Worm (Caenorhabditis elegans) whole organism, L3 larva: ENCODE data around the gene F08F8.11.

Experiments used
- R02D3.7 ChIP-seq: fragments of 150-350 bp; optimal IDR thresholded peaks from 2 replicates; lab custom pipeline; 2014; ENCODE audit warnings: missing biosample characterization, missing genetic modification characterization
- ZK546.5 ChIP-seq: sonication (generic microtip); optimal IDR thresholded peaks from 2 replicates; lab custom pipeline; 2017; ENCODE audit warnings: missing biosample characterization, missing genetic modification characterization
- ceh-16 ChIP-seq: sonication (generic microtip); optimal IDR thresholded peaks from 2 replicates; lab custom pipeline; 2017; ENCODE audit warnings: missing biosample characterization, missing genetic modification characterization
- ceh-28 ChIP-seq: fragments of 150-350 bp; optimal IDR thresholded peaks from 2 replicates; lab custom pipeline; 2014; ENCODE audit warnings: missing biosample characterization, missing genetic modification reagents, missing genetic modification characterization
- ceh-9 ChIP-seq: sonication (generic microtip); optimal IDR thresholded peaks from 2 replicates; lab custom pipeline; 2018; ENCODE audit warnings: missing biosample characterization, missing genetic modification characterization
- daf-12 ChIP-seq: fragments of 150-350 bp; optimal IDR thresholded peaks from 2 replicates; lab custom pipeline; 2014; ENCODE audit warnings: missing biosample characterization, missing genetic modification reagents, missing genetic modification characterization
- egl-27 ChIP-seq: sonication (generic microtip); optimal IDR thresholded peaks from 4 replicates; lab custom pipeline; 2017; ENCODE audit warnings: missing biosample characterization, missing genetic modification reagents, missing genetic modification characterization
- eor-1 ChIP-seq, 2 experiments: fragments of 150-350 bp; optimal IDR thresholded peaks; 2 replicates each; lab custom pipeline; 2014 to 2018; ENCODE audit warnings: missing biosample characterization in 2 of 2, missing genetic modification characterization in 2 of 2
- fkh-10 ChIP-seq: sonication (generic microtip); optimal IDR thresholded peaks from 2 replicates; lab custom pipeline; 2017; ENCODE audit warnings: missing biosample characterization, missing genetic modification reagents, missing genetic modification characterization
- fkh-2 ChIP-seq: fragments of 150-350 bp; optimal IDR thresholded peaks from 2 replicates; lab custom pipeline; 2014; ENCODE audit warnings: missing biosample characterization, missing genetic modification reagents, missing genetic modification characterization
- jun-1 ChIP-seq: fragments of 150-350 bp; optimal IDR thresholded peaks from 2 replicates; lab custom pipeline; 2014; ENCODE audit warnings: missing biosample characterization, missing genetic modification reagents, missing genetic modification characterization
- lsy-12 ChIP-seq: sonication (generic microtip); optimal IDR thresholded peaks from 2 replicates; lab custom pipeline; 2016; ENCODE audit warnings: mild to moderate bottlenecking, missing genetic modification characterization, missing compliant biosample characterization
- mml-1 ChIP-seq: fragments of 150-350 bp; sonication (generic microtip); optimal IDR thresholded peaks from 3 replicates; lab custom pipeline; 2014; ENCODE audit warnings: missing biosample characterization, missing genetic modification characterization
- nfya-1 ChIP-seq: sonication (generic microtip); optimal IDR thresholded peaks from 2 replicates; lab custom pipeline; 2017; ENCODE audit warnings: missing genetic modification characterization, mild to moderate bottlenecking, missing compliant biosample characterization, antibody characterized with exemption, moderate library complexity; ENCODE audit not compliant: insufficient read depth
- nhr-12 ChIP-seq: fragments of 150-350 bp; optimal IDR thresholded peaks from 2 replicates; lab custom pipeline; 2014; ENCODE audit warnings: missing biosample characterization, missing genetic modification characterization
- nhr-237 ChIP-seq: fragments of 150-350 bp; optimal IDR thresholded peaks from 2 replicates; lab custom pipeline; 2014; ENCODE audit warnings: missing biosample characterization, missing genetic modification characterization
- nhr-25 ChIP-seq: sonication (generic microtip); optimal IDR thresholded peaks from 2 replicates; lab custom pipeline; 2017; ENCODE audit warnings: missing biosample characterization, missing genetic modification characterization
- nhr-28 ChIP-seq: fragments of 150-350 bp; optimal IDR thresholded peaks from 2 replicates; lab custom pipeline; 2014; ENCODE audit warnings: missing biosample characterization, missing genetic modification characterization
- nhr-43 ChIP-seq: sonication (generic microtip); optimal IDR thresholded peaks from 2 replicates; lab custom pipeline; 2016; ENCODE audit warnings: mild to moderate bottlenecking, missing genetic modification characterization, missing compliant biosample characterization; ENCODE audit not compliant: poor library complexity, severe bottlenecking
- nhr-76 ChIP-seq: fragments of 150-350 bp; sonication (generic microtip); optimal IDR thresholded peaks from 5 replicates; lab custom pipeline; 2014; ENCODE audit warnings: missing biosample characterization, missing genetic modification characterization
- nhr-77 ChIP-seq: fragments of 150-350 bp; optimal IDR thresholded peaks from 2 replicates; lab custom pipeline; 2014; ENCODE audit warnings: missing biosample characterization, missing genetic modification characterization
- skn-1 ChIP-seq: fragments of 150-350 bp; optimal IDR thresholded peaks from 2 replicates; lab custom pipeline; 2014; ENCODE audit warnings: missing biosample characterization, missing genetic modification characterization
- snpc-4 ChIP-seq: fragments of 150-350 bp; optimal IDR thresholded peaks from 2 replicates; lab custom pipeline; 2014; ENCODE audit warnings: missing biosample characterization, missing genetic modification characterization
- tbx-2 ChIP-seq: sonication (generic microtip); optimal IDR thresholded peaks from 2 replicates; lab custom pipeline; 2016; ENCODE audit warnings: mild to moderate bottlenecking, missing genetic modification characterization, missing compliant biosample characterization
- ztf-11 ChIP-seq: fragments of 150-350 bp; optimal IDR thresholded peaks from 2 replicates; lab custom pipeline; 2014; ENCODE audit warnings: missing biosample characterization, missing genetic modification characterization
- ztf-4 ChIP-seq: fragments of 150-350 bp; optimal IDR thresholded peaks from 2 replicates; lab custom pipeline; 2014; ENCODE audit warnings: missing biosample characterization, missing genetic modification characterization

Gene F08F8.11

DNA sequence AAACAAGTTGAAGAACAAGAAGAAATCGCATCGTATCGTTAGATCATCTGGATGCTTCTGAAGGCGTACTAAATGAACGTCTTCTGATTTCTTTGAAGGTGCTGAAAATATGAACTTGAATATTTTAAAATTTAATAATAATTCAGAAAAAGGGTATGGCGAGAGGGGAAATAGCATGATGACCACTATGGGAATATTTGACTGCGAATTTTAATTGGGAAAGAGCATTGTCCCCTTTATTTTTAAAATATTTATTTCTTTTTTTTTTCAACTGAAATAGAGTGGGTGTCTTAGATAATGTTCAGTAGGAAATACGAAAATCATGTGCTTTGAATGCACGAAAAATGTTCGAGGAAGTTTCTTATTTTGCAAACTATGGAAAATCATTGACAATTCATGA lies 29.7 kb downstream of the F08F8.11 start, which contains the start of gene lgc-50:
Gene lgc-50, minus strand, starts transcription at position 101 of the 400 bp plus-strand sequence.
- TF ChIP-seq ceh-9 (tag; lab: Kevin White, UChicago) (no peak), ztf-4 (no peak), fkh-2 (no peak), nhr-12 (tag; lab: Kevin White, UChicago) (no peak), ZK546.5 (tag; lab: Kevin White, UChicago) (no peak), nhr-28 (tag; lab: Kevin White, UChicago) (no peak)

DNA sequence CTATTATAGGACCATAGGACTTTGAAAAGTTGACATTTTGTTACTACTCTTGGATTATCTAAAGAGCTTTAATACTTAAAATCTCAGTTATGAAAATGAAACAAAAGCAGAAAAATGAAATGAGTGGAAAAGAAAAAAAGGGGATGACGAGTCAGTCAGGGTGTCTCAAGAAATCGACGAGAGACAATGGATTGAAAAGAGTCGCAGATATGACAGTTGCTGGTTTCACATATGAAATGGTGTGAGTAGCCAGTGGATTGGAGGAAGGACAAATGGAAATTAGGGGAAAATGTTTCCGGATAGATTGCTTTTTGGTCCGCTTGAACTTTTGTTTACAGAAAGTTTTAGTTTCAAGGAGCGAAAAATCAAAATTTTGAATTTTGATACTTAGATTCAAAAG lies 31.5 kb downstream of the F08F8.11 start:
- TF ChIP-seq jun-1 (tag; lab: Kevin White, UChicago): no peak
- TF ChIP-seq nhr-25: no peak
- no peak for TF ChIP-seq nhr-77 (tag; lab: Kevin White, UChicago)
- no peak for TF ChIP-seq eor-1 (tag; optimal IDR thresholded peaks at IDR 0.05; lab: Kevin White, UChicago)
- peak; percentile 25 for TF ChIP-seq nfya-1
- TF ChIP-seq, all 47 proteins: peak for 1

DNA sequence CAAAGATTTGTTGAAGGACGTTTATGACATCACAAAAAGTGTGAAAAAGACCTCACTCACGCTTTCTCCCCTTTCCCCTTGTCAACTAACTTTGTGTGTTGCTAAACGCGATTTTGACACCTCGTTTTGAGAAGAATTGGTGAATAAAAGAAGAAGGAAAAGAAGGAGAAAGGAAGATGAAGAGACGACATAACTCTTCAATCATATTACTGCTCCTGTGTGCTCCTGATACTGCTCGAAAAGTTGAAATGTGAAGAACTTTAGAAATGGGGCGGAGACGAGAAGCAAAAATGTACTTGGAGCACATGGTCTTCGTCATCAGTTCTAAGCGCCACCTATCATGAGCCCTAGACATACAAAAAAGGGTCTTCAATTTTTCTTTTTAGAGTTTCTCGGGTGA lies 33.3 kb downstream of the F08F8.11 start:
- TF ChIP-seq R02D3.7 (tag; lab: Kevin White, UChicago) (no peak), daf-12 (tag; lab: Kevin White, UChicago) (no peak), nfya-1 (no peak), nhr-237 (tag; lab: Kevin White, UChicago) (no peak), mml-1 (tag; lab: Kevin White, UChicago) (no peak), nhr-43 (tag; lab: Kevin White, UChicago) (no peak), egl-27 (tag; lab: Kevin White, UChicago) (no peak), ztf-11 (tag; lab: Kevin White, UChicago) (no peak), tbx-2 (tag; lab: Kevin White, UChicago) (no peak), nhr-76 (tag; lab: Kevin White, UChicago) (no peak), ceh-16 (no peak), lsy-12 (tag; lab: Kevin White, UChicago) (no peak), snpc-4 (tag; lab: Kevin White, UChicago) (no peak), eor-1 (tag; optimal IDR thresholded peaks at IDR 0.05; lab: Kevin White, UChicago) (no peak), skn-1 (no peak), fkh-10 (GFP tag; lab: Kevin White, UChicago) (no peak), ceh-28 (no peak)
